Worm (Caenorhabditis elegans) whole organism, early embryonic: ENCODE measurements around the gene K02E11.5.
"Not testable (repeated sequence)": the region's sequence is repeated elsewhere in the genome, so short reads cannot be mapped to it uniquely, and the experiment has no call there.

Source experiments
- ama-1 ChIP-seq: fragments of 150-350 bp; optimal IDR thresholded peaks from 2 replicates; lab custom pipeline; 2014
- hmg-4 ChIP-seq: fragments of 200-800 bp; sonication (Bioruptor generic); optimal IDR thresholded peaks from 2 replicates; lab custom pipeline; 2018; ENCODE audit warnings: mild to moderate bottlenecking, missing genetic modification characterization, missing compliant biosample characterization

DNA sequence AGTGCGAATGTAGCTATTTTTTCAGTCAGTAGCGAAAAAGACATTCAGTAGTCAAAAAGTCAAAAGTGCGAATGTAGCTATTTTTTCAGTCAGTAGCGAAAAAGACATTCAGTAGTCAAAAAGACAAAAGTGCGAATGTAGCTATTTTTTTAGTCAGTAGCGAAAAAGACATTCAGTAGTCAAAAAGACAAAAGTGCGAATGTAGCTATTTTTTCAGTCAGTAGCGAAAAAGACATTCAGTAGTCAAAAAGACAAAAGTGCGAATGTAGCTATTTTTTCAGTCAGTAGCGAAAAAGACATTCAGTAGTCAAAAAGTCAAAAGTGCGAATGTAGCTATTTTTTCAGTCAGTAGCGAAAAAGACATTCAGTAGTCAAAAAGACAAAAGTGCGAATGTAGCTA lies 46.9 kb upstream of the K02E11.5 start, which contains the start of gene T16A9.3:
- not testable (repeated sequence) for TF ChIP-seq ama-1 (lab: Kevin White, UChicago); hmg-4
